Worm (Caenorhabditis elegans): ENCODE measurements around the gene srh-243.

Gene srh-243

ce11 chrV:2888681-2889080, 18.5 kb downstream of the srh-243 start, which contains the start of gene srw-4:
Gene srw-4 (minus strand): TSS chrV:2888781.
- TF ChIP-seq klf-2 (GFP tag; conservative IDR thresholded peaks at IDR 0.05) (no peak), tab-1 (GFP tag; IDR thresholded peaks at IDR 0.05) (no peak)

- TF ChIP-seq flt-1 (GFP tag; IDR thresholded peaks at IDR 0.05) (no peak), cog-1 (tag; optimal IDR thresholded peaks at IDR 0.05) (no peak), ztf-29 (GFP tag; IDR thresholded peaks at IDR 0.05) (no peak), T22C8.4 (GFP tag; IDR thresholded peaks at IDR 0.05) (no peak), ref-1 (GFP tag; conservative IDR thresholded peaks at IDR 0.05) (no peak), med-1 (GFP tag; optimal IDR thresholded peaks at IDR 0.05; ENCODE audit: insufficient read depth) (no peak), klf-2 (GFP tag; conservative IDR thresholded peaks at IDR 0.05) (no peak), ztf-23 (GFP tag; IDR thresholded peaks at IDR 0.05) (no peak), tab-1 (GFP tag; IDR thresholded peaks at IDR 0.05) (no peak)
These were observed 21.7 kb downstream of the srh-243 start, which contains the start of gene F37B4.15 for ce11 chrV:2891927-2892326. Gene F37B4.15 (plus strand): TSS chrV:2892227.

- TF ChIP-seq ztf-29 (GFP tag; IDR thresholded peaks at IDR 0.05) (no peak), cog-1 (tag; optimal IDR thresholded peaks at IDR 0.05) (no peak), ztf-23 (GFP tag; IDR thresholded peaks at IDR 0.05) (no peak), ref-1 (GFP tag; conservative IDR thresholded peaks at IDR 0.05) (no peak), T22C8.4 (GFP tag; IDR thresholded peaks at IDR 0.05) (no peak), med-1 (GFP tag; optimal IDR thresholded peaks at IDR 0.05; ENCODE audit: insufficient read depth) (no peak), flt-1 (GFP tag; IDR thresholded peaks at IDR 0.05) (no peak), tab-1 (GFP tag; IDR thresholded peaks at IDR 0.05) (no peak), klf-2 (GFP tag; conservative IDR thresholded peaks at IDR 0.05) (no peak)
These were observed 22.7 kb downstream of the srh-243 start, which contains the start of gene srh-127 for ce11 chrV:2892976-2893375. Gene srh-127 (plus strand): TSS chrV:2893276.

ce11 chrV:2896198-2896660, 26.0 kb downstream of the srh-243 start, which contains the start of gene pals-32:
Gene pals-32 (plus strand): TSS chrV:2896610.
- TF ChIP-seq ref-1 (GFP tag; conservative IDR thresholded peaks at IDR 0.05): no peak
- no peak for TF ChIP-seq cog-1 (tag; optimal IDR thresholded peaks at IDR 0.05)
- no peak for TF ChIP-seq ztf-29 (GFP tag; IDR thresholded peaks at IDR 0.05)
- no peak for TF ChIP-seq ztf-23 (GFP tag; IDR thresholded peaks at IDR 0.05)
- no peak for TF ChIP-seq med-1 (GFP tag; optimal IDR thresholded peaks at IDR 0.05; ENCODE audit: insufficient read depth)
- TF ChIP-seq T22C8.4 (GFP tag; IDR thresholded peaks at IDR 0.05): no peak
- no peak for TF ChIP-seq flt-1 (GFP tag; IDR thresholded peaks at IDR 0.05)
- TF ChIP-seq tab-1 (GFP tag; IDR thresholded peaks at IDR 0.05): no peak
- TF ChIP-seq klf-2 (GFP tag; conservative IDR thresholded peaks at IDR 0.05): no peak

- TF ChIP-seq cog-1 (tag; optimal IDR thresholded peaks at IDR 0.05): no peak
- no peak for TF ChIP-seq tab-1 (GFP tag; IDR thresholded peaks at IDR 0.05)
- no peak for TF ChIP-seq ztf-23 (GFP tag; IDR thresholded peaks at IDR 0.05)
- no peak for TF ChIP-seq med-1 (GFP tag; optimal IDR thresholded peaks at IDR 0.05; ENCODE audit: insufficient read depth)
- TF ChIP-seq flt-1 (GFP tag; IDR thresholded peaks at IDR 0.05): no peak
- no peak for TF ChIP-seq ztf-29 (GFP tag; IDR thresholded peaks at IDR 0.05)
- TF ChIP-seq klf-2 (GFP tag; conservative IDR thresholded peaks at IDR 0.05): no peak
- TF ChIP-seq ref-1 (GFP tag; conservative IDR thresholded peaks at IDR 0.05): no peak
- no peak for TF ChIP-seq T22C8.4 (GFP tag; IDR thresholded peaks at IDR 0.05)
These were observed 29.6 kb downstream of the srh-243 start, which contains the start of gene str-46 for ce11 chrV:2899867-2900266. Gene str-46 (minus strand): TSS chrV:2899967.

- no peak for TF ChIP-seq T22C8.4 (GFP tag; IDR thresholded peaks at IDR 0.05)
- no peak for TF ChIP-seq ref-1 (GFP tag; conservative IDR thresholded peaks at IDR 0.05)
- TF ChIP-seq klf-2 (GFP tag; conservative IDR thresholded peaks at IDR 0.05): no peak
- TF ChIP-seq tab-1 (GFP tag; IDR thresholded peaks at IDR 0.05): no peak
- no peak for TF ChIP-seq ztf-29 (GFP tag; IDR thresholded peaks at IDR 0.05)
- no peak for TF ChIP-seq med-1 (GFP tag; optimal IDR thresholded peaks at IDR 0.05; ENCODE audit: insufficient read depth)
- TF ChIP-seq cog-1 (tag; optimal IDR thresholded peaks at IDR 0.05): no peak
- TF ChIP-seq flt-1 (GFP tag; IDR thresholded peaks at IDR 0.05): no peak
- TF ChIP-seq ztf-23 (GFP tag; IDR thresholded peaks at IDR 0.05): no peak
These were observed 33.0 kb downstream of the srh-243 start, which contains the start of gene C31B8.7 for ce11 chrV:2903227-2903626. Gene C31B8.7 (minus strand): TSS chrV:2903327.

ce11 chrV:2909525-2909924, 39.3 kb downstream of the srh-243 start, which contains the start of gene zmp-3:
Gene zmp-3 (minus strand): TSS chrV:2909625.
- TF ChIP-seq ztf-23 (GFP tag; IDR thresholded peaks at IDR 0.05): no peak
- no peak for TF ChIP-seq klf-2 (GFP tag; conservative IDR thresholded peaks at IDR 0.05)
- no peak for TF ChIP-seq ref-1 (GFP tag; conservative IDR thresholded peaks at IDR 0.05)
- TF ChIP-seq ztf-29 (GFP tag; IDR thresholded peaks at IDR 0.05): no peak
- no peak for TF ChIP-seq med-1 (GFP tag; optimal IDR thresholded peaks at IDR 0.05; ENCODE audit: insufficient read depth)
- TF ChIP-seq flt-1 (GFP tag; IDR thresholded peaks at IDR 0.05): no peak
- no peak for TF ChIP-seq T22C8.4 (GFP tag; IDR thresholded peaks at IDR 0.05)
- TF ChIP-seq cog-1 (tag; optimal IDR thresholded peaks at IDR 0.05): no peak
- no peak for TF ChIP-seq tab-1 (GFP tag; IDR thresholded peaks at IDR 0.05)

- TF ChIP-seq T22C8.4 (GFP tag; IDR thresholded peaks at IDR 0.05): no peak
- TF ChIP-seq ref-1 (GFP tag; conservative IDR thresholded peaks at IDR 0.05): no peak
- no peak for TF ChIP-seq klf-2 (GFP tag; conservative IDR thresholded peaks at IDR 0.05)
- TF ChIP-seq ztf-23 (GFP tag; IDR thresholded peaks at IDR 0.05): no peak
- TF ChIP-seq flt-1 (GFP tag; IDR thresholded peaks at IDR 0.05): no peak
- no peak for TF ChIP-seq med-1 (GFP tag; optimal IDR thresholded peaks at IDR 0.05; ENCODE audit: insufficient read depth)
- no peak for TF ChIP-seq tab-1 (GFP tag; IDR thresholded peaks at IDR 0.05)
- no peak for TF ChIP-seq ztf-29 (GFP tag; IDR thresholded peaks at IDR 0.05)
- TF ChIP-seq cog-1 (tag; optimal IDR thresholded peaks at IDR 0.05): no peak
These were observed 42.7 kb downstream of the srh-243 start, which contains the start of gene C31B8.9 for ce11 chrV:2912901-2913300. Gene C31B8.9 (minus strand): TSS chrV:2913001.

- TF ChIP-seq klf-2 (GFP tag; conservative IDR thresholded peaks at IDR 0.05): no peak
- no peak for TF ChIP-seq flt-1 (GFP tag; IDR thresholded peaks at IDR 0.05)
- TF ChIP-seq ztf-23 (GFP tag; IDR thresholded peaks at IDR 0.05): no peak
- TF ChIP-seq cog-1 (tag; optimal IDR thresholded peaks at IDR 0.05): no peak
- TF ChIP-seq ztf-29 (GFP tag; IDR thresholded peaks at IDR 0.05): no peak
- no peak for TF ChIP-seq ref-1 (GFP tag; conservative IDR thresholded peaks at IDR 0.05)
- no peak for TF ChIP-seq T22C8.4 (GFP tag; IDR thresholded peaks at IDR 0.05)
- no peak for TF ChIP-seq tab-1 (GFP tag; IDR thresholded peaks at IDR 0.05)
- no peak for TF ChIP-seq med-1 (GFP tag; optimal IDR thresholded peaks at IDR 0.05; ENCODE audit: insufficient read depth)
These were observed 43.7 kb downstream of the srh-243 start, which contains the start of gene srh-146 for ce11 chrV:2913948-2914347. Gene srh-146 (plus strand): TSS chrV:2914248.
